1 fruit fly cellular context compared by ENCODE assay signal in genomic region chrX:14580359-14580961, dm6.
TF ChIP-seq lines count a peak whose summit lies in the region.

CG14414 (plus strand) TSS chrX:14580600.

TF ChIP-seq in whole organism, embryonic, 481 proteins besides CTCF, POLR2A, EP300 and RAD21 (continued from another document and continues in another):
- TF ChIP-seq CG11560 (tag; IDR thresholded peaks at IDR 0.05; lab: Robert Waterston, UW) (no peak), her (GFP tag; optimal IDR thresholded peaks at IDR 0.05; lab: Kevin White, UChicago) (peak; percentile 42), bowl (GFP tag; IDR thresholded peaks at IDR 0.05; lab: Robert Waterston, UW) (no peak), vfl (GFP tag; optimal IDR thresholded peaks at IDR 0.05; lab: Kevin White, UChicago) (peak; percentile 27), CG1024 (GFP tag; IDR thresholded peaks at IDR 0.05; lab: Robert Waterston, UW) (peak; percentile 8; the same call in 1 of the 2 replicates), Doc3 (GFP tag; IDR thresholded peaks at IDR 0.05; lab: Robert Waterston, UW; ENCODE audit: partially characterized antibody) (peak; percentile 78), Tbp (GFP tag; optimal IDR thresholded peaks at IDR 0.05; lab: Kevin White, UChicago) (no peak), sens (GFP tag; lab: Kevin White, UChicago) (peak; percentile 58), CG12942 (GFP tag; optimal IDR thresholded peaks at IDR 0.05; lab: Kevin White, UChicago) (no peak), CG6689 (GFP tag; IDR thresholded peaks at IDR 0.05; lab: Robert Waterston, UW) (no peak), dati (GFP tag; IDR thresholded peaks at IDR 0.05; lab: Robert Waterston, UW) (no peak), Aef1 (GFP tag; IDR thresholded peaks at IDR 0.05; lab: Robert Waterston, UW) (no peak), CG9817 (tag; optimal IDR thresholded peaks at IDR 0.05; lab: Kevin White, UChicago) (no peak), CG13424 (tag; optimal IDR thresholded peaks at IDR 0.05; lab: Kevin White, UChicago) (no peak), Xrp1 (GFP tag; IDR thresholded peaks at IDR 0.05; lab: Robert Waterston, UW) (no peak), HLH54F (GFP tag; optimal IDR thresholded peaks at IDR 0.05; lab: Kevin White, UChicago) (peak; percentile 48), sisA (GFP tag; IDR thresholded peaks at IDR 0.05; lab: Robert Waterston, UW) (no peak), Xbp1 (GFP tag; optimal IDR thresholded peaks at IDR 0.05; lab: Kevin White, UChicago) (peak; percentile 28), Poxn (GFP tag; IDR thresholded peaks at IDR 0.05; lab: Robert Waterston, UW) (no peak), CG1602 (GFP tag; optimal IDR thresholded peaks at IDR 0.05; lab: Kevin White, UChicago) (no peak), B-H1 (GFP tag; IDR thresholded peaks at IDR 0.05; lab: Robert Waterston, UW) (no peak), CG16815 (GFP tag; optimal IDR thresholded peaks at IDR 0.05; lab: Kevin White, UChicago) (no peak), slp2 (GFP tag; optimal IDR thresholded peaks at IDR 0.05; lab: Kevin White, UChicago) (no peak), CG31224 (GFP tag; IDR thresholded peaks at IDR 0.05; lab: Robert Waterston, UW) (no peak), Mes4 (GFP tag; optimal IDR thresholded peaks at IDR 0.05; lab: Kevin White, UChicago) (no peak), gro (GFP tag; optimal IDR thresholded peaks at IDR 0.05; lab: Kevin White, UChicago) (peak; percentile 28), sr (GFP tag; IDR thresholded peaks at IDR 0.05; lab: Robert Waterston, UW) (no peak), CG2116 (GFP tag; optimal IDR thresholded peaks at IDR 0.05; lab: Kevin White, UChicago) (peak; percentile 67), shn (GFP tag; optimal IDR thresholded peaks at IDR 0.05; lab: Kevin White, UChicago) (no peak), Stat92E (GFP tag; optimal IDR thresholded peaks at IDR 0.05; lab: Kevin White, UChicago) (no peak), CG3847 (GFP tag; IDR thresholded peaks at IDR 0.05; lab: Robert Waterston, UW) (peak; percentile 56), Eip74EF (GFP tag; optimal IDR thresholded peaks at IDR 0.05; lab: Kevin White, UChicago) (no peak), CG34224 (GFP tag; IDR thresholded peaks at IDR 0.05; lab: Robert Waterston, UW; ENCODE audit: partially characterized antibody) (peak; percentile 68), ATbp (GFP tag; optimal IDR thresholded peaks at IDR 0.05; lab: Kevin White, UChicago) (no peak), H15 (GFP tag; IDR thresholded peaks at IDR 0.05; lab: Robert Waterston, UW) (no peak), bab2 (GFP tag; optimal IDR thresholded peaks at IDR 0.05; lab: Kevin White, UChicago) (no peak), ap (GFP tag; IDR thresholded peaks at IDR 0.05; lab: Robert Waterston, UW) (no peak), Dfd (GFP tag; optimal IDR thresholded peaks at IDR 0.05; lab: Kevin White, UChicago) (no peak), CG16779 (GFP tag; IDR thresholded peaks at IDR 0.05; lab: Robert Waterston, UW) (0 out of 2 replicates have a peak, but pooled peaks have one; percentile 12), CG7987 (GFP tag; optimal IDR thresholded peaks at IDR 0.05; lab: Kevin White, UChicago) (no peak), CG14441 (GFP tag; IDR thresholded peaks at IDR 0.05; lab: Robert Waterston, UW) (no peak), CoRest (tag; optimal IDR thresholded peaks at IDR 0.05; lab: Kevin White, UChicago) (peak; percentile 18), al (GFP tag; IDR thresholded peaks at IDR 0.05; lab: Robert Waterston, UW) (0 out of 2 replicates have a peak, but pooled peaks have one; percentile 6), CG16863 (GFP tag; optimal IDR thresholded peaks at IDR 0.05; lab: Kevin White, UChicago) (no peak), CG12744 (GFP tag; optimal IDR thresholded peaks at IDR 0.05; lab: Kevin White, UChicago) (no peak), grn (GFP tag; optimal IDR thresholded peaks at IDR 0.05; lab: Kevin White, UChicago) (no peak), Six4 (GFP tag; optimal IDR thresholded peaks at IDR 0.05; lab: Kevin White, UChicago) (no peak), unpg (GFP tag; optimal IDR thresholded peaks at IDR 0.05; lab: Kevin White, UChicago) (no peak), CG12104 (GFP tag; optimal IDR thresholded peaks at IDR 0.05; lab: Kevin White, UChicago) (no peak), CG6175 (GFP tag; IDR thresholded peaks at IDR 0.05; lab: Robert Waterston, UW) (no peak), psq (GFP tag; optimal IDR thresholded peaks at IDR 0.05; lab: Kevin White, UChicago) (no peak), CG4360 (GFP tag; IDR thresholded peaks at IDR 0.05; lab: Robert Waterston, UW) (no peak), croc (GFP tag; conservative IDR thresholded peaks at IDR 0.05; lab: Robert Waterston, UW) (no peak), ash1 (GFP tag; optimal IDR thresholded peaks at IDR 0.05; lab: Kevin White, UChicago) (no peak), sob (GFP tag; IDR thresholded peaks at IDR 0.05; lab: Robert Waterston, UW) (0 out of 2 replicates have a peak, but pooled peaks have one; percentile 28), sima (GFP tag; optimal IDR thresholded peaks at IDR 0.05; lab: Kevin White, UChicago) (no peak), CG13296 (GFP tag; optimal IDR thresholded peaks at IDR 0.05; lab: Kevin White, UChicago) (no peak), CG10321 (GFP tag; IDR thresholded peaks at IDR 0.05; lab: Robert Waterston, UW) (no peak), CG17568 (GFP tag; optimal IDR thresholded peaks at IDR 0.05; lab: Kevin White, UChicago) (no peak), gsb (GFP tag; IDR thresholded peaks at IDR 0.05; lab: Robert Waterston, UW) (no peak), dpn (GFP tag; optimal IDR thresholded peaks at IDR 0.05; lab: Kevin White, UChicago) (peak in 1 of 2 experiments; percentile 28), CG18599 (GFP tag; optimal IDR thresholded peaks at IDR 0.05; lab: Kevin White, UChicago) (no peak), chif (GFP tag; optimal IDR thresholded peaks at IDR 0.05; lab: Kevin White, UChicago) (peak in 1 of 2 experiments; percentile 29), pnt (GFP tag; optimal IDR thresholded peaks at IDR 0.05; lab: Kevin White, UChicago) (no peak), CG9609 (GFP tag; optimal IDR thresholded peaks at IDR 0.05; lab: Kevin White, UChicago) (no peak), CG9437 (GFP tag; optimal IDR thresholded peaks at IDR 0.05; lab: Kevin White, UChicago) (no peak), fd3F (GFP tag; optimal IDR thresholded peaks at IDR 0.05; lab: Kevin White, UChicago) (no peak), dysf (GFP tag; IDR thresholded peaks at IDR 0.05; lab: Robert Waterston, UW) (0 out of 3 replicates have a peak, but pooled peaks have one; percentile 22), CG15601 (tag; optimal IDR thresholded peaks at IDR 0.05; lab: Kevin White, UChicago) (no peak), Atf3 (GFP tag; optimal IDR thresholded peaks at IDR 0.05; lab: Kevin White, UChicago) (no peak), Abd-B (GFP tag; optimal IDR thresholded peaks at IDR 0.05; lab: Kevin White, UChicago) (no peak), Atf6 (GFP tag; IDR thresholded peaks at IDR 0.05; lab: Robert Waterston, UW) (no peak), trem (tag; optimal IDR thresholded peaks at IDR 0.05; lab: Kevin White, UChicago) (peak; percentile 39), CG43689 (GFP tag; IDR thresholded peaks at IDR 0.05; lab: Robert Waterston, UW) (no peak), pho (GFP tag; optimal IDR thresholded peaks at IDR 0.05; lab: Kevin White, UChicago) (peak; percentile 23), NC2β (GFP tag; optimal IDR thresholded peaks at IDR 0.05; lab: Kevin White, UChicago) (peak; percentile 5), Gug (GFP tag; IDR thresholded peaks at IDR 0.05; lab: Robert Waterston, UW) (peak; percentile 37; the same call in 2 of the 4 replicates), jigr1 (GFP tag; IDR thresholded peaks at IDR 0.05; lab: Robert Waterston, UW) (no peak), CG9727 (GFP tag; optimal IDR thresholded peaks at IDR 0.05; lab: Kevin White, UChicago) (no peak), sim (GFP tag; IDR thresholded peaks at IDR 0.05; lab: Robert Waterston, UW) (no peak), cad (GFP tag; optimal IDR thresholded peaks at IDR 0.05; lab: Kevin White, UChicago) (no peak), CG10959 (GFP tag; IDR thresholded peaks at IDR 0.05; lab: Robert Waterston, UW) (no peak), stwl (tag; optimal IDR thresholded peaks at IDR 0.05; lab: Kevin White, UChicago) (peak; percentile 62), run (tag; optimal IDR thresholded peaks at IDR 0.05; lab: Kevin White, UChicago) (no peak), vvl (GFP tag; IDR thresholded peaks at IDR 0.05; lab: Robert Waterston, UW) (no peak; the same call in 1 of the 2 replicates), ham (GFP tag; IDR thresholded peaks at IDR 0.05; lab: Robert Waterston, UW) (no peak), hb (GFP tag; IDR thresholded peaks at IDR 0.05; lab: Robert Waterston, UW; ENCODE audit: partially characterized antibody) (peak; percentile 78), ssp (GFP tag; IDR thresholded peaks at IDR 0.05; lab: Robert Waterston, UW) (no peak), CG4424 (GFP tag; optimal IDR thresholded peaks at IDR 0.05; lab: Kevin White, UChicago) (no peak), Oli (tag; optimal IDR thresholded peaks at IDR 0.05; lab: Kevin White, UChicago) (no peak), inv (GFP tag; IDR thresholded peaks at IDR 0.05; lab: Robert Waterston, UW; ENCODE audit: partially characterized antibody) (peak; percentile 83), Elba2 (GFP tag; optimal IDR thresholded peaks at IDR 0.05; lab: Kevin White, UChicago) (no peak), tgo (GFP tag; IDR thresholded peaks at IDR 0.05; lab: Robert Waterston, UW) (no peak), D19A (tag; optimal IDR thresholded peaks at IDR 0.05; lab: Kevin White, UChicago) (no peak), Nf-YB (GFP tag; optimal IDR thresholded peaks at IDR 0.05; lab: Kevin White, UChicago) (no peak), C15 (GFP tag; IDR thresholded peaks at IDR 0.05; lab: Robert Waterston, UW) (no peak), Rfx (GFP tag; IDR thresholded peaks at IDR 0.05; lab: Robert Waterston, UW) (peak; percentile 62; the same call in 1 of the 2 replicates), pan (optimal IDR thresholded peaks at IDR 0.05; lab: Kevin White, UChicago) (no peak), pan (GFP tag; optimal IDR thresholded peaks at IDR 0.05 in 1 of 2, IDR thresholded peaks at IDR 0.05 in 1 of 2) (no peak), CG8281 (tag; optimal IDR thresholded peaks at IDR 0.05; lab: Kevin White, UChicago) (no peak), CG2712 (tag; optimal IDR thresholded peaks at IDR 0.05; lab: Kevin White, UChicago) (no peak), Taf1 (GFP tag; IDR thresholded peaks at IDR 0.05; lab: Robert Waterston, UW) (no peak), yki (optimal IDR thresholded peaks at IDR 0.05; lab: Kevin White, UChicago) (no peak), Antp (GFP tag; optimal IDR thresholded peaks at IDR 0.05; lab: Kevin White, UChicago) (peak; percentile 22), Scr (GFP tag; IDR thresholded peaks at IDR 0.05; lab: Robert Waterston, UW; ENCODE audit: partially characterized antibody) (peak; percentile 84), ERR (GFP tag; optimal IDR thresholded peaks at IDR 0.05; lab: Kevin White, UChicago) (no peak), bbx (GFP tag; IDR thresholded peaks at IDR 0.05; lab: Robert Waterston, UW; ENCODE audit: partially characterized antibody) (peak; percentile 89), lmd (GFP tag; IDR thresholded peaks at IDR 0.05; lab: Robert Waterston, UW) (no peak), hkb (optimal IDR thresholded peaks at IDR 0.05; lab: Kevin White, UChicago) (no peak), hkb (GFP tag; IDR thresholded peaks at IDR 0.05; lab: Robert Waterston, UW) (no peak), dm (GFP tag; optimal IDR thresholded peaks at IDR 0.05; lab: Kevin White, UChicago) (no peak), tna (GFP tag; IDR thresholded peaks at IDR 0.05; lab: Robert Waterston, UW; ENCODE audit: partially characterized antibody) (peak; percentile 73), aop (GFP tag; IDR thresholded peaks at IDR 0.05; lab: Robert Waterston, UW) (no peak), CG8765 (GFP tag; IDR thresholded peaks at IDR 0.05; lab: Robert Waterston, UW) (no peak), CG9932 (GFP tag; IDR thresholded peaks at IDR 0.05; lab: Robert Waterston, UW) (peak; percentile 75), CG4820 (GFP tag; optimal IDR thresholded peaks at IDR 0.05; lab: Kevin White, UChicago) (no peak), fd96Cb (tag; optimal IDR thresholded peaks at IDR 0.05; lab: Kevin White, UChicago) (no peak), Ptx1 (GFP tag; IDR thresholded peaks at IDR 0.05; lab: Robert Waterston, UW) (0 out of 2 replicates have a peak, but pooled peaks have one; percentile 13), CG3726 (GFP tag; IDR thresholded peaks at IDR 0.05; lab: Robert Waterston, UW) (no peak), Atf-2 (GFP tag; optimal IDR thresholded peaks at IDR 0.05; lab: Kevin White, UChicago) (no peak), CG18262 (tag; optimal IDR thresholded peaks at IDR 0.05; lab: Kevin White, UChicago) (no peak), zen2 (GFP tag; IDR thresholded peaks at IDR 0.05; lab: Robert Waterston, UW; ENCODE audit: partially characterized antibody) (peak; percentile 70; the same call in 2 of the 3 replicates), CG18011 (GFP tag; optimal IDR thresholded peaks at IDR 0.05; lab: Kevin White, UChicago) (no peak), CG18764 (GFP tag; optimal IDR thresholded peaks at IDR 0.05; lab: Kevin White, UChicago) (no peak), CG1529 (GFP tag; optimal IDR thresholded peaks at IDR 0.05; lab: Kevin White, UChicago) (no peak), ato (GFP tag; IDR thresholded peaks at IDR 0.05; lab: Robert Waterston, UW; ENCODE audit: partially characterized antibody) (peak; percentile 37; the same call in 1 of the 2 replicates), CG8359 (GFP tag; optimal IDR thresholded peaks at IDR 0.05; lab: Kevin White, UChicago; ENCODE audit: borderline replicate concordance) (no peak), Pdp1 (GFP tag; optimal IDR thresholded peaks at IDR 0.05; lab: Kevin White, UChicago) (no peak), so (GFP tag; IDR thresholded peaks at IDR 0.05; lab: Robert Waterston, UW) (no peak), oc (tag; optimal IDR thresholded peaks at IDR 0.05; lab: Kevin White, UChicago) (no peak), btn (GFP tag; optimal IDR thresholded peaks at IDR 0.05; lab: Kevin White, UChicago) (no peak), CG11456 (GFP tag; IDR thresholded peaks at IDR 0.05; lab: Robert Waterston, UW) (peak; percentile 44; the same call in 1 of the 3 replicates), GATAe (GFP tag; conservative IDR thresholded peaks at IDR 0.05; lab: Robert Waterston, UW) (no peak), tup (GFP tag; optimal IDR thresholded peaks at IDR 0.05; lab: Kevin White, UChicago) (no peak), pzg (GFP tag; optimal IDR thresholded peaks at IDR 0.05; lab: Kevin White, UChicago) (peak; percentile 86), Lim3 (GFP tag; IDR thresholded peaks at IDR 0.05; lab: Robert Waterston, UW) (no peak)
